Fruit fly (Drosophila melanogaster) whole organism: ENCODE results near the gene Clk.

Experiments used
- Dll ChIP-seq: fragments of >200 bp; optimal IDR thresholded peaks from 2 replicates; lab custom pipeline; 2017
- pan ChIP-seq: fragments of >200 bp; optimal IDR thresholded peaks from 2 replicates; lab custom pipeline; 2017

- TF ChIP-seq pan (lab: Kevin White, UChicago): no peak
- TF ChIP-seq Dll: no peak
Observed at dm6 chr3L:7759835-7760780, 15.3 kb downstream of the Clk start, which contains the start of gene Hn.
